Worm (Caenorhabditis elegans): ENCODE data around the gene Y51H4A.22.

ce11 chrIV:16710312-16710711 lies 10.2 kb upstream of the Y51H4A.22 start:
- TF ChIP-seq dpl-1 (GFP tag; optimal IDR thresholded peaks at IDR 0.05) (no peak), snpc-4 (tag; optimal IDR thresholded peaks at IDR 0.05) (no peak), ztf-11 (tag; optimal IDR thresholded peaks at IDR 0.05) (no peak), nhr-76 (tag; optimal IDR thresholded peaks at IDR 0.05) (no peak), lin-13 (GFP tag; optimal IDR thresholded peaks at IDR 0.05) (no peak), pqm-1 (tag; optimal IDR thresholded peaks at IDR 0.05) (no peak), lin-15B (tag; optimal IDR thresholded peaks at IDR 0.05) (no peak), ceh-82 (tag; optimal IDR thresholded peaks at IDR 0.05) (no peak), mep-1 (tag; optimal IDR thresholded peaks at IDR 0.05) (no peak)

All from whole organism, L4 larva.